Worm (Caenorhabditis elegans) whole organism, L1 larva: ENCODE measurements around the gene ugt-1.

Source experiments
- efl-3 ChIP-seq: fragments of 200-800 bp; sonication (Bioruptor generic); optimal IDR thresholded peaks from 2 replicates; lab custom pipeline; 2018; ENCODE audit warnings: mild to moderate bottlenecking, missing genetic modification characterization, missing compliant biosample characterization
- elt-3 ChIP-seq, 6 experiments: fragments of 150-350 bp in 1 of 6; sonication (generic microtip); optimal IDR thresholded peaks; 2 replicates each; lab custom pipeline; 2017 to 2018; ENCODE audit warnings: missing biosample characterization in 6 of 6, missing genetic modification characterization in 6 of 6, inconsistent platforms in 1 of 6
- hlh-17 ChIP-seq: fragments of 200-800 bp; sonication (Bioruptor generic); optimal IDR thresholded peaks from 2 replicates; lab custom pipeline; 2018; ENCODE audit warnings: missing genetic modification characterization, mild to moderate bottlenecking, missing compliant biosample characterization, moderate library complexity, borderline replicate concordance
- lin-14 ChIP-seq: fragments of 200-800 bp; sonication (Bioruptor generic); optimal IDR thresholded peaks from 2 replicates; lab custom pipeline; 2018; ENCODE audit warnings: mild to moderate bottlenecking, missing genetic modification characterization, moderate library complexity, missing compliant biosample characterization
- lin-39 ChIP-seq: fragments of 150-350 bp; optimal IDR thresholded peaks from 2 replicates; lab custom pipeline; 2014; ENCODE audit warnings: missing biosample characterization, missing genetic modification reagents, missing genetic modification characterization
- mdl-1 ChIP-seq, 2 experiments: fragments of 150-350 bp; optimal IDR thresholded peaks; 2 replicates each; lab custom pipeline; 2014 to 2017; ENCODE audit warnings: missing biosample characterization in 2 of 2, missing genetic modification characterization in 2 of 2, inconsistent platforms in 1 of 2
- nhr-12 ChIP-seq: sonication (generic microtip); optimal IDR thresholded peaks from 2 replicates; lab custom pipeline; 2017; ENCODE audit warnings: missing biosample characterization, missing genetic modification characterization
- nhr-237 ChIP-seq: fragments of 150-350 bp; optimal IDR thresholded peaks from 2 replicates; lab custom pipeline; 2014; ENCODE audit warnings: missing biosample characterization, missing genetic modification characterization
- nhr-85 ChIP-seq: sonication (generic microtip); peaks from one replicate; lab custom pipeline; 2016; ENCODE audit warnings: missing genetic modification characterization, inconsistent platforms, missing compliant biosample characterization
- snpc-4 ChIP-seq: fragments of 150-350 bp; optimal IDR thresholded peaks from 2 replicates; lab custom pipeline; 2014; ENCODE audit warnings: missing biosample characterization, missing genetic modification characterization
- unc-86 ChIP-seq: sonication (generic microtip); optimal IDR thresholded peaks from 2 replicates; lab custom pipeline; 2016; ENCODE audit warnings: missing genetic modification characterization, missing compliant biosample characterization

DNA sequence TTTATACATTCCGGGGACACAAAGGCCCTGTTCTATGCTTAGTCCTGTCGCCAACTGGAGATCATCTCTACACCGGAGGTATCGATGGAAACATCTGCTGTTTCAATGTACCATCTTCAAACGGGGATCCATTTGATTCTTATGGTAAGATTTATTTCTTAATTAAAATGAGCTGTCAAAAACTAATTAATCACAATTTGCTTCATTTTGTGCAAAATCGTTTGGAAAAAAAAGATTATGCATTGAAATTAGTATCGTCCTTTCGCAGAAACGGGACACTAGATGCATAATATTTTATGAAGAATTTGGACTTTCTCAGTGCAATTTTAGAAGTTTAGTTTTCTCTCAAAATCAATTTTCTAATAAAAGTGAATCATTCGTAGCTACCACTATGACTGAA lies 31.6 kb upstream of the ugt-1 start:
- TF ChIP-seq hlh-17 (GFP tag; lab: Kevin White, UChicago) (no peak), nhr-237 (tag; lab: Kevin White, UChicago) (no peak), efl-3 (GFP tag; lab: Kevin White, UChicago) (no peak), lin-39 (tag; lab: Kevin White, UChicago) (no peak), unc-86 (tag; lab: Kevin White, UChicago) (no peak), nhr-85 (tag; lab: Kevin White, UChicago) (no peak), elt-3 (tag; optimal IDR thresholded peaks at IDR 0.05; lab: Kevin White, UChicago) (no peak), mdl-1 (tag; optimal IDR thresholded peaks at IDR 0.05; lab: Kevin White, UChicago) (no peak), snpc-4 (no peak), nhr-12 (tag; lab: Kevin White, UChicago) (no peak), lin-14 (GFP tag; lab: Kevin White, UChicago) (no peak)
